Fruit fly (Drosophila melanogaster) whole organism, embryonic: ENCODE measurements around the gene CG43175.

Source experiments
- Atf3 ChIP-seq: fragments of 200-800 bp; sonication (Bioruptor generic); optimal IDR thresholded peaks from 3 replicates; lab custom pipeline; 2016; ENCODE audit warnings: missing biosample characterization, missing genetic modification characterization
- CG11456 ChIP-seq: fragments of 200-800 bp; sonication (Bioruptor generic); IDR thresholded peaks from 3 replicates; pipeline ENCODE4 v1.3.6; 2022; ENCODE audit warnings: missing biosample characterization, missing genetic modification characterization
- CG11723 ChIP-seq: fragments of 200-800 bp; sonication (Bioruptor generic); optimal IDR thresholded peaks from 2 replicates; lab custom pipeline; 2017; ENCODE audit warnings: missing biosample characterization, mild to moderate bottlenecking, missing genetic modification characterization
- CG12299 ChIP-seq: fragments of 200-800 bp; sonication (Bioruptor generic); optimal IDR thresholded peaks from 2 replicates; lab custom pipeline; 2018; ENCODE audit warnings: missing biosample characterization, mild to moderate bottlenecking, missing genetic modification characterization
- CG14965 ChIP-seq: fragments of 200-800 bp; sonication (Bioruptor generic); optimal IDR thresholded peaks from 2 replicates; lab custom pipeline; 2016; ENCODE audit warnings: missing biosample characterization, missing genetic modification characterization, borderline replicate concordance
- CG15514 ChIP-seq: fragments of 200-800 bp; sonication (Bioruptor generic); optimal IDR thresholded peaks from 3 replicates; lab custom pipeline; 2017; ENCODE audit warnings: missing biosample characterization, missing genetic modification characterization, mild to moderate bottlenecking, moderate library complexity, missing genetic modification reagents
- CG15696 ChIP-seq: fragments of 200-800 bp; sonication (Bioruptor generic); optimal IDR thresholded peaks from 2 replicates; lab custom pipeline; 2019; ENCODE audit warnings: missing biosample characterization, mild to moderate bottlenecking, missing genetic modification characterization, moderate library complexity
- CG1647 ChIP-seq: fragments of 200-800 bp; sonication (Bioruptor generic); optimal IDR thresholded peaks from 3 replicates; lab custom pipeline; 2016; ENCODE audit warnings: missing biosample characterization, missing genetic modification characterization
- CG17568 ChIP-seq: fragments of 200-800 bp; sonication (Bioruptor generic); optimal IDR thresholded peaks from 2 replicates; lab custom pipeline; 2018; ENCODE audit warnings: missing biosample characterization, mild to moderate bottlenecking, missing genetic modification characterization, moderate library complexity
- CG3847 ChIP-seq: fragments of 200-800 bp; sonication (Bioruptor generic); IDR thresholded peaks from 2 replicates; pipeline ENCODE4 v1.3.6; 2022; ENCODE audit warnings: missing biosample characterization, missing genetic modification characterization
- CG42726 ChIP-seq: fragments of 200-800 bp; sonication (Bioruptor generic); IDR thresholded peaks from 2 replicates; pipeline ENCODE4 v1.3.6; 2022; ENCODE audit warnings: missing biosample characterization, missing genetic modification characterization; ENCODE audit not compliant: partially characterized antibody
- CG4360 ChIP-seq: fragments of 200-800 bp; sonication (Bioruptor generic); IDR thresholded peaks from 2 replicates; pipeline ENCODE4 v1.3.6; 2022; ENCODE audit warnings: missing biosample characterization, missing genetic modification characterization
- CG4617 ChIP-seq: fragments of 200-800 bp; sonication (Bioruptor generic); optimal IDR thresholded peaks from 3 replicates; lab custom pipeline; 2016; ENCODE audit warnings: missing biosample characterization, missing genetic modification characterization, borderline replicate concordance
- CG8944 ChIP-seq: fragments of 200-800 bp; sonication (Bioruptor generic); optimal IDR thresholded peaks from 3 replicates; lab custom pipeline; 2016; ENCODE audit warnings: missing biosample characterization, missing genetic modification characterization
- CG9797 ChIP-seq: fragments of 200-800 bp; sonication (Bioruptor generic); optimal IDR thresholded peaks from 3 replicates; lab custom pipeline; 2018; ENCODE audit warnings: missing biosample characterization, mild to moderate bottlenecking, missing genetic modification characterization
- CHES-1-like ChIP-seq: fragments of 200-800 bp; sonication (Bioruptor generic); optimal IDR thresholded peaks from 2 replicates; lab custom pipeline; 2016; ENCODE audit warnings: missing biosample characterization, missing genetic modification characterization
- CTCF ChIP-seq: fragments of 200-800 bp; sonication (Bioruptor generic); optimal IDR thresholded peaks from 2 replicates; lab custom pipeline; 2017; ENCODE audit warnings: missing biosample characterization, mild to moderate bottlenecking, missing genetic modification characterization, moderate library complexity
- CoRest ChIP-seq: fragments of 200-800 bp; sonication (Bioruptor generic); optimal IDR thresholded peaks from 3 replicates; lab custom pipeline; 2018; ENCODE audit warnings: missing biosample characterization, mild to moderate bottlenecking, missing genetic modification characterization, moderate library complexity
- Doc3 ChIP-seq: fragments of 200-800 bp; sonication (Bioruptor generic); IDR thresholded peaks from 3 replicates; pipeline ENCODE4 v1.3.6; 2022; ENCODE audit warnings: missing biosample characterization, missing genetic modification characterization; ENCODE audit not compliant: partially characterized antibody
- Ets65A ChIP-seq: fragments of 200-800 bp; sonication (Bioruptor generic); peaks from one replicate; lab custom pipeline; 2016; ENCODE audit warnings: missing biosample characterization, missing genetic modification characterization
- HmgD ChIP-seq: fragments of 200-800 bp; sonication (Bioruptor generic); optimal IDR thresholded peaks from 3 replicates; lab custom pipeline; 2016; ENCODE audit warnings: missing biosample characterization, missing genetic modification characterization
- MBD-R2 ChIP-seq: fragments of 200-800 bp; sonication (Bioruptor generic); IDR thresholded peaks from 2 replicates; pipeline ENCODE4 v1.3.6; 2022; ENCODE audit warnings: missing biosample characterization, missing genetic modification characterization
- Max ChIP-seq: fragments of 200-800 bp; sonication (Bioruptor generic); optimal IDR thresholded peaks from 2 replicates; lab custom pipeline; 2016; ENCODE audit warnings: missing biosample characterization, mild to moderate bottlenecking, missing genetic modification characterization
- NfI ChIP-seq: fragments of 200-800 bp; sonication (Bioruptor generic); optimal IDR thresholded peaks from 3 replicates; lab custom pipeline; 2018; ENCODE audit warnings: missing biosample characterization, mild to moderate bottlenecking, missing genetic modification characterization, moderate library complexity
- PHDP ChIP-seq: fragments of 200-800 bp; sonication (Bioruptor generic); optimal IDR thresholded peaks from 3 replicates; lab custom pipeline; 2018; ENCODE audit warnings: missing biosample characterization, mild to moderate bottlenecking, missing genetic modification characterization, moderate library complexity
- Trl ChIP-seq, 3 experiments: fragments of >200 bp in 2 of 3; fragments of 200-800 bp in 1 of 3; sonication (Bioruptor generic) in 1 of 3; optimal IDR thresholded peaks; 2 replicates in 1 of 3; 3 replicates in 2 of 3; lab custom pipeline; 2016 to 2017; ENCODE audit warnings: missing biosample characterization in 1 of 3, missing genetic modification characterization in 1 of 3
- bsh ChIP-seq, 2 experiments: fragments of 200-800 bp; sonication (Bioruptor generic); optimal IDR thresholded peaks; 2 replicates each; lab custom pipeline; 2017 to 2018; ENCODE audit warnings: mild to moderate bottlenecking in 2 of 2, missing biosample characterization in 2 of 2, missing genetic modification characterization in 2 of 2, moderate library complexity in 1 of 2
- da ChIP-seq: fragments of 200-800 bp; sonication (Bioruptor generic); optimal IDR thresholded peaks from 2 replicates; lab custom pipeline; 2016; ENCODE audit warnings: missing biosample characterization, missing genetic modification characterization
- dm ChIP-seq: fragments of 200-800 bp; sonication (Bioruptor generic); optimal IDR thresholded peaks from 3 replicates; lab custom pipeline; 2016; ENCODE audit warnings: missing biosample characterization, missing genetic modification characterization
- gem ChIP-seq: fragments of 200-800 bp; sonication (Bioruptor generic); optimal IDR thresholded peaks from 2 replicates; lab custom pipeline; 2019; ENCODE audit warnings: missing biosample characterization, mild to moderate bottlenecking, missing genetic modification characterization, moderate library complexity
- gfzf ChIP-seq: fragments of 200-800 bp; sonication (Bioruptor generic); optimal IDR thresholded peaks from 2 replicates; lab custom pipeline; 2016; ENCODE audit warnings: missing biosample characterization, mild to moderate bottlenecking, missing genetic modification characterization, moderate library complexity
- grn ChIP-seq: fragments of 200-800 bp; sonication (Bioruptor generic); optimal IDR thresholded peaks from 3 replicates; lab custom pipeline; 2017; ENCODE audit warnings: missing biosample characterization, missing genetic modification characterization
- gro ChIP-seq: fragments of 200-800 bp; sonication (Bioruptor generic); optimal IDR thresholded peaks from 2 replicates; lab custom pipeline; 2016; ENCODE audit warnings: missing biosample characterization, missing genetic modification characterization
- her ChIP-seq: fragments of 200-800 bp; sonication (Bioruptor generic); optimal IDR thresholded peaks from 2 replicates; lab custom pipeline; 2016; ENCODE audit warnings: missing biosample characterization, missing genetic modification characterization
- hkb ChIP-seq, 2 experiments: fragments of 200-800 bp in 1 of 2; fragments of >200 bp in 1 of 2; sonication (Bioruptor generic) in 1 of 2; IDR thresholded peaks in 1 of 2; optimal IDR thresholded peaks in 1 of 2; 2 replicates each; pipeline versions ENCODE4 v1.3.6 to Lab custom; 2017 to 2022; ENCODE audit warnings: missing biosample characterization in 1 of 2, missing genetic modification characterization in 1 of 2
- jumu ChIP-seq: fragments of 200-800 bp; sonication (Bioruptor generic); optimal IDR thresholded peaks from 3 replicates; lab custom pipeline; 2016; ENCODE audit warnings: missing biosample characterization, missing genetic modification characterization
- kay ChIP-seq: fragments of 200-800 bp; sonication (Bioruptor generic); optimal IDR thresholded peaks from 2 replicates; lab custom pipeline; 2016; ENCODE audit warnings: missing biosample characterization, missing genetic modification characterization
- lilli ChIP-seq: fragments of 200-800 bp; sonication (Bioruptor generic); optimal IDR thresholded peaks from 3 replicates; lab custom pipeline; 2016; ENCODE audit warnings: missing biosample characterization, missing genetic modification characterization
- luna ChIP-seq: fragments of 200-800 bp; sonication (Bioruptor generic); optimal IDR thresholded peaks from 2 replicates; lab custom pipeline; 2016; ENCODE audit warnings: missing biosample characterization, missing genetic modification characterization
- p53 ChIP-seq: fragments of 200-800 bp; sonication (Bioruptor generic); optimal IDR thresholded peaks from 2 replicates; lab custom pipeline; 2016; ENCODE audit warnings: missing biosample characterization, missing genetic modification characterization
- pho ChIP-seq: fragments of 200-800 bp; sonication (Bioruptor generic); optimal IDR thresholded peaks from 2 replicates; lab custom pipeline; 2016; ENCODE audit warnings: missing biosample characterization, missing genetic modification characterization
- salm ChIP-seq: fragments of 200-800 bp; sonication (Bioruptor generic); optimal IDR thresholded peaks from 2 replicates; lab custom pipeline; 2018; ENCODE audit warnings: missing biosample characterization, mild to moderate bottlenecking, missing genetic modification characterization
- sens ChIP-seq: fragments of 200-800 bp; sonication (Bioruptor generic); peaks from one replicate; lab custom pipeline; 2016; ENCODE audit warnings: missing biosample characterization, missing genetic modification characterization
- shn ChIP-seq: fragments of 200-800 bp; sonication (Bioruptor generic); optimal IDR thresholded peaks from 3 replicates; lab custom pipeline; 2016; ENCODE audit warnings: missing biosample characterization, missing genetic modification characterization
- sna ChIP-seq: fragments of 200-800 bp; sonication (Bioruptor generic); IDR thresholded peaks from 2 replicates; pipeline ENCODE4 v1.3.6; 2022; ENCODE audit warnings: missing biosample characterization, missing genetic modification characterization; ENCODE audit not compliant: partially characterized antibody
- stwl ChIP-seq: fragments of 200-800 bp; sonication (Bioruptor generic); optimal IDR thresholded peaks from 3 replicates; lab custom pipeline; 2018; ENCODE audit warnings: missing biosample characterization, mild to moderate bottlenecking, missing genetic modification characterization, moderate library complexity
- sug ChIP-seq: fragments of 200-800 bp; optimal IDR thresholded peaks from 2 replicates; lab custom pipeline; 2019; ENCODE audit warnings: missing biosample characterization, mild to moderate bottlenecking, missing genetic modification characterization, moderate library complexity
- tap ChIP-seq: fragments of 200-800 bp; optimal IDR thresholded peaks from 3 replicates; lab custom pipeline; 2019; ENCODE audit warnings: missing biosample characterization, mild to moderate bottlenecking, missing genetic modification characterization, moderate library complexity
- tin ChIP-seq: fragments of 200-800 bp; sonication (Bioruptor generic); optimal IDR thresholded peaks from 3 replicates; lab custom pipeline; 2016; ENCODE audit warnings: missing biosample characterization, missing genetic modification characterization
- ttk ChIP-seq: fragments of 200-800 bp; sonication (Bioruptor generic); IDR thresholded peaks from 2 replicates; pipeline ENCODE4 v2.1.2; 2022; ENCODE audit warnings: missing biosample characterization, missing genetic modification characterization

CG43175 gene

DNA sequence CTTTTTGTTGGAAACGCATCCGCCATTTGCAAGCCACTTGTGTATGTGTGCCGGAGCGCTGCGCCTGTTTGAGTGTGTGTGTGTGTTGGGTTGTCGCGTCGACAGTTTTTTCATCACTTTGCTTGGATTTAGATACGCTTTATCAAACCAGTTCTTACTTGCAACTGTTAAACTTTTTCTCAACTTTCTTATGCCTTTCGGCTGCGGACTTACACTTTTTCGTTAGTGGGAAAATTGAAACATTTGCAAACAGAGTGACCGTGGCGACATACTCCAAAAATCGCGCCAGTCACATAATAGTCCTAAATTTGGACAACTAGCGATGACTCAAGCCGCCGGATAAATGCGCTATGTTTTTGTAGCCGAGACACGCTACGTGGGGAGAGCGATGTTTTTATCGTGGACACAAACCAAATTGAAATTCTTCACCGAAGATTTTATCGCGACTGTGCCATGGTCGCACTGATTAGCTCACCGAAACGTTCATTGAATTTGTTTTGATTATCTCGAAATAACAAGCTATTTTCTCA is 51.8 kb downstream of the CG43175 start, which contains the start of the genes alt and CG7655 (continued):
- peak; percentile 95 for TF ChIP-seq CG4617 (GFP tag; lab: Kevin White, UChicago)
- peak; percentile 88 for TF ChIP-seq Atf3 (GFP tag; lab: Kevin White, UChicago)
- peak; percentile 75 for TF ChIP-seq kay (GFP tag; lab: Kevin White, UChicago)
- TF ChIP-seq gem (tag; lab: Kevin White, UChicago), result peak; percentile 15
- TF ChIP-seq CG14965 (GFP tag; lab: Kevin White, UChicago), result no peak
- peak; percentile 75 for TF ChIP-seq Ets65A (GFP tag; lab: Kevin White, UChicago)
- TF ChIP-seq tap (tag; lab: Kevin White, UChicago), result peak; percentile 14
- TF ChIP-seq CG8944, result no peak
- peak; percentile 89 for TF ChIP-seq CHES-1-like (GFP tag; lab: Kevin White, UChicago)
- no peak for TF ChIP-seq CG11456 (GFP tag; lab: Robert Waterston, UW)
- peak in 1 of 2 experiments; percentile 26 for TF ChIP-seq bsh (GFP tag; optimal IDR thresholded peaks at IDR 0.05; lab: Kevin White, UChicago)
- TF ChIP-seq CG15514, result peak; percentile 88
- peak; percentile 53 for TF ChIP-seq luna (GFP tag; lab: Kevin White, UChicago)
- no peak for TF ChIP-seq ttk (GFP tag; lab: Robert Waterston, UW)
- peak; percentile 100 for TF ChIP-seq CG9797 (GFP tag; lab: Kevin White, UChicago)
- peak; percentile 6 for TF ChIP-seq dm
- TF ChIP-seq p53, result peak; percentile 74
- TF ChIP-seq lilli (GFP tag; lab: Kevin White, UChicago), result no peak
- peak; percentile 22 for TF ChIP-seq tin (GFP tag; lab: Kevin White, UChicago)
- TF ChIP-seq grn, result peak; percentile 97
- no peak for TF ChIP-seq Trl (optimal IDR thresholded peaks at IDR 0.05; lab: Kevin White, UChicago)
- peak; percentile 52 for TF ChIP-seq Trl (GFP tag; optimal IDR thresholded peaks at IDR 0.05; lab: Kevin White, UChicago)
- TF ChIP-seq pho, result peak; percentile 44
- TF ChIP-seq salm, result peak; percentile 12
- TF ChIP-seq Max (GFP tag; lab: Kevin White, UChicago), result no peak
- TF ChIP-seq sna (GFP tag; lab: Robert Waterston, UW), result no peak
- peak; percentile 34 for TF ChIP-seq CoRest (tag; lab: Kevin White, UChicago)
- TF ChIP-seq gfzf (GFP tag; lab: Kevin White, UChicago), result peak; percentile 100
- TF ChIP-seq CG4360, result no peak
- TF ChIP-seq CG12299, result peak; percentile 23
- peak; percentile 51 for TF ChIP-seq gro (GFP tag; lab: Kevin White, UChicago)
- TF ChIP-seq sens (GFP tag; lab: Kevin White, UChicago), result peak; percentile 75
- no peak for TF ChIP-seq CG17568 (GFP tag; lab: Kevin White, UChicago)
- TF ChIP-seq Doc3 (GFP tag; lab: Robert Waterston, UW), result no peak
- TF ChIP-seq her, result peak; percentile 58
- no peak for TF ChIP-seq PHDP (tag; lab: Kevin White, UChicago)
- no peak for TF ChIP-seq CG42726 (GFP tag; lab: Robert Waterston, UW)
- TF ChIP-seq HmgD (GFP tag; lab: Kevin White, UChicago), result peak; percentile 84
- TF ChIP-seq stwl, result peak; percentile 66
- TF ChIP-seq CG3847, result no peak
- TF ChIP-seq jumu (GFP tag; lab: Kevin White, UChicago), result peak; percentile 62
- no peak for TF ChIP-seq CG1647 (GFP tag; lab: Kevin White, UChicago)
- peak; percentile 1 for TF ChIP-seq da (GFP tag; lab: Kevin White, UChicago)
- TF ChIP-seq MBD-R2 (GFP tag; lab: Robert Waterston, UW), result no peak
- peak; percentile 23 for TF ChIP-seq hkb (optimal IDR thresholded peaks at IDR 0.05; lab: Kevin White, UChicago)
- no peak for TF ChIP-seq hkb (GFP tag; IDR thresholded peaks at IDR 0.05; lab: Robert Waterston, UW)
- TF ChIP-seq NfI, result peak; percentile 6
- no peak for TF ChIP-seq shn (GFP tag; lab: Kevin White, UChicago)
- TF ChIP-seq CTCF (GFP tag; lab: Kevin White, UChicago), result peak; percentile 72
- peak; percentile 46 for TF ChIP-seq sug (tag; lab: Kevin White, UChicago)
- TF ChIP-seq CG11723 (GFP tag; lab: Kevin White, UChicago), result no peak
- no peak for TF ChIP-seq CG15696 (tag; lab: Kevin White, UChicago)
